Worm (Caenorhabditis elegans) whole organism, L4/young adult: ENCODE results near the gene acr-15.

Experiments
- W03F9.2 ChIP-seq: fragments of 150-350 bp; optimal IDR thresholded peaks from 2 replicates; lab custom pipeline; 2014; ENCODE audit warnings: missing biosample characterization, missing genetic modification characterization
- dao-5 ChIP-seq: sonication (generic microtip); optimal IDR thresholded peaks from 2 replicates; lab custom pipeline; 2016; ENCODE audit warnings: missing genotype, missing genetic modification characterization, moderate library complexity, missing compliant biosample characterization
- him-1 ChIP-seq: sonication (generic microtip); optimal IDR thresholded peaks from 2 replicates; lab custom pipeline; 2016; ENCODE audit warnings: missing genotype, missing genetic modification reagents, missing genetic modification characterization, missing compliant biosample characterization

ce11 chrV:8599957-8600356, 47.5 kb downstream of the acr-15 start:
- no peak for TF ChIP-seq dao-5
- no peak for TF ChIP-seq W03F9.2
- no peak for TF ChIP-seq him-1 (tag; lab: Kevin White, UChicago)
